Fruit fly (Drosophila melanogaster) whole organism, embryonic: ENCODE results near the gene Rcd5.
A peak's percentile ranks its signal among the peaks of the same experiment; 100 is the strongest.

ENCODE experiments used
- Atf6 ChIP-seq: fragments of 200-800 bp; sonication (Bioruptor generic); IDR thresholded peaks from 2 replicates; pipeline ENCODE4 v1.3.6; 2022; ENCODE audit warnings: missing biosample characterization, missing genetic modification characterization
- Awh ChIP-seq: fragments of 200-800 bp; sonication (Bioruptor generic); IDR thresholded peaks from 2 replicates; pipeline ENCODE4, ENCODE4 v1.3.6; 2022; ENCODE audit warnings: missing biosample characterization, missing genetic modification characterization
- Bteb2 ChIP-seq: fragments of 200-800 bp; sonication (Bioruptor generic); optimal IDR thresholded peaks from 2 replicates; lab custom pipeline; 2016; ENCODE audit warnings: missing biosample characterization, missing genetic modification characterization
- C15 ChIP-seq: fragments of 200-800 bp; sonication (Bioruptor generic); IDR thresholded peaks from 3 replicates; pipeline ENCODE4 v1.3.6; 2022; ENCODE audit warnings: missing biosample characterization, missing genetic modification characterization
- CG10431 ChIP-seq: fragments of 200-800 bp; sonication (Bioruptor generic); optimal IDR thresholded peaks from 3 replicates; lab custom pipeline; 2018; ENCODE audit warnings: missing biosample characterization, mild to moderate bottlenecking, missing genetic modification characterization
- CG11085 ChIP-seq: fragments of 200-800 bp; sonication (Bioruptor generic); IDR thresholded peaks from 2 replicates; pipeline ENCODE4 v1.3.6; 2022; ENCODE audit warnings: missing biosample characterization, missing genetic modification characterization
- CG11398 ChIP-seq: fragments of 200-800 bp; sonication (Bioruptor generic); optimal IDR thresholded peaks from 2 replicates; lab custom pipeline; 2016; ENCODE audit warnings: missing biosample characterization, missing genetic modification characterization
- CG12659 ChIP-seq: fragments of 200-800 bp; sonication (Bioruptor generic); optimal IDR thresholded peaks from 3 replicates; lab custom pipeline; 2017; ENCODE audit warnings: mild to moderate bottlenecking, missing biosample characterization, missing genetic modification reagents, missing genetic modification characterization
- CG12769 ChIP-seq: fragments of 200-800 bp; sonication (Bioruptor generic); optimal IDR thresholded peaks from 2 replicates; lab custom pipeline; 2019; ENCODE audit warnings: missing biosample characterization, mild to moderate bottlenecking, missing genetic modification characterization, moderate library complexity
- CG14667 ChIP-seq: fragments of 200-800 bp; sonication (Bioruptor generic); IDR thresholded peaks from 2 replicates; pipeline ENCODE4 v1.3.6; 2022; ENCODE audit warnings: missing biosample characterization, missing genetic modification characterization
- CG15011 ChIP-seq: fragments of 200-800 bp; sonication (Bioruptor generic); optimal IDR thresholded peaks from 3 replicates; lab custom pipeline; 2018; ENCODE audit warnings: missing biosample characterization, mild to moderate bottlenecking, missing genetic modification characterization
- CG1529 ChIP-seq: fragments of 200-800 bp; sonication (Bioruptor generic); optimal IDR thresholded peaks from 3 replicates; lab custom pipeline; 2018; ENCODE audit warnings: missing biosample characterization, missing genetic modification characterization
- CG15601 ChIP-seq: fragments of 200-800 bp; sonication (Bioruptor generic); optimal IDR thresholded peaks from 3 replicates; lab custom pipeline; 2019; ENCODE audit warnings: missing biosample characterization, mild to moderate bottlenecking, missing genetic modification characterization, moderate library complexity
- CG17568 ChIP-seq: fragments of 200-800 bp; sonication (Bioruptor generic); optimal IDR thresholded peaks from 2 replicates; lab custom pipeline; 2018; ENCODE audit warnings: missing biosample characterization, mild to moderate bottlenecking, missing genetic modification characterization, moderate library complexity
- CG18011 ChIP-seq: fragments of 200-800 bp; sonication (Bioruptor generic); optimal IDR thresholded peaks from 2 replicates; lab custom pipeline; 2017; ENCODE audit warnings: missing biosample characterization, missing genetic modification characterization, mild to moderate bottlenecking, moderate library complexity, missing genotype
- CG2202 ChIP-seq: fragments of 200-800 bp; sonication (Bioruptor generic); optimal IDR thresholded peaks from 2 replicates; lab custom pipeline; 2018; ENCODE audit warnings: missing biosample characterization, mild to moderate bottlenecking, missing genetic modification characterization
- CG2712 ChIP-seq: fragments of 200-800 bp; optimal IDR thresholded peaks from 3 replicates; lab custom pipeline; 2019; ENCODE audit warnings: missing biosample characterization, mild to moderate bottlenecking, missing genetic modification characterization, moderate library complexity
- CG30403 ChIP-seq: fragments of 200-800 bp; sonication (Bioruptor generic); optimal IDR thresholded peaks from 3 replicates; lab custom pipeline; 2016; ENCODE audit warnings: missing biosample characterization, missing genetic modification characterization
- CG3065 ChIP-seq: fragments of 200-800 bp; sonication (Bioruptor generic); optimal IDR thresholded peaks from 2 replicates; lab custom pipeline; 2016; ENCODE audit warnings: missing biosample characterization, missing genetic modification characterization
- CG31441 ChIP-seq: fragments of 200-800 bp; sonication (Bioruptor generic); IDR thresholded peaks from 2 replicates; pipeline ENCODE4 v1.3.6; 2022; ENCODE audit warnings: missing biosample characterization, missing genetic modification characterization
- CG33213 ChIP-seq: fragments of 200-800 bp; sonication (Bioruptor generic); optimal IDR thresholded peaks from 3 replicates; lab custom pipeline; 2016; ENCODE audit warnings: missing biosample characterization, missing genetic modification characterization
- CG4424 ChIP-seq: fragments of 200-800 bp; sonication (Bioruptor generic); optimal IDR thresholded peaks from 3 replicates; lab custom pipeline; 2016; ENCODE audit warnings: missing biosample characterization, missing genetic modification characterization
- CG4617 ChIP-seq: fragments of 200-800 bp; sonication (Bioruptor generic); optimal IDR thresholded peaks from 3 replicates; lab custom pipeline; 2016; ENCODE audit warnings: missing biosample characterization, missing genetic modification characterization, borderline replicate concordance
- CG7357 ChIP-seq: fragments of 200-800 bp; sonication (Bioruptor generic); IDR thresholded peaks from 3 replicates; pipeline ENCODE4 v1.3.6; 2022; ENCODE audit warnings: missing biosample characterization, missing genetic modification characterization
- CG7372 ChIP-seq: fragments of 200-800 bp; sonication (Bioruptor generic); IDR thresholded peaks from 2 replicates; pipeline ENCODE4 v1.3.6; 2022; ENCODE audit warnings: missing biosample characterization, missing genetic modification characterization
- CG7987 ChIP-seq: fragments of 200-800 bp; sonication (Bioruptor generic); optimal IDR thresholded peaks from 2 replicates; lab custom pipeline; 2018; ENCODE audit warnings: missing biosample characterization, mild to moderate bottlenecking, missing genetic modification characterization, moderate library complexity
- CG8089 ChIP-seq: fragments of 200-800 bp; sonication (Bioruptor generic); optimal IDR thresholded peaks from 3 replicates; lab custom pipeline; 2016; ENCODE audit warnings: missing biosample characterization, missing genetic modification characterization
- CG8388 ChIP-seq: fragments of 200-800 bp; sonication (Bioruptor generic); optimal IDR thresholded peaks from 2 replicates; lab custom pipeline; 2019; ENCODE audit warnings: missing biosample characterization, mild to moderate bottlenecking, missing genetic modification characterization, moderate library complexity
- CG9727 ChIP-seq: fragments of 200-800 bp; sonication (Bioruptor generic); optimal IDR thresholded peaks from 3 replicates; lab custom pipeline; 2017; ENCODE audit warnings: missing biosample characterization, mild to moderate bottlenecking, missing genetic modification characterization
- Fer3 ChIP-seq: fragments of 200-800 bp; sonication (Bioruptor generic); optimal IDR thresholded peaks from 2 replicates; lab custom pipeline; 2018; ENCODE audit warnings: missing biosample characterization, mild to moderate bottlenecking, missing genetic modification characterization, moderate library complexity
- Hr3 ChIP-seq: fragments of 200-800 bp; sonication (Bioruptor generic); optimal IDR thresholded peaks from 3 replicates; lab custom pipeline; 2016; ENCODE audit warnings: missing biosample characterization, missing genetic modification characterization
- Max ChIP-seq: fragments of 200-800 bp; sonication (Bioruptor generic); optimal IDR thresholded peaks from 2 replicates; lab custom pipeline; 2016; ENCODE audit warnings: missing biosample characterization, mild to moderate bottlenecking, missing genetic modification characterization
- Meics ChIP-seq: fragments of 200-800 bp; sonication (Bioruptor generic); optimal IDR thresholded peaks from 2 replicates; lab custom pipeline; 2017; ENCODE audit warnings: missing biosample characterization, mild to moderate bottlenecking, missing genetic modification characterization
- Poxn ChIP-seq: fragments of 200-800 bp; sonication (Bioruptor generic); IDR thresholded peaks from 2 replicates; pipeline ENCODE4 v1.3.6; 2022; ENCODE audit warnings: missing biosample characterization, missing genetic modification characterization
- Sry-β ChIP-seq: fragments of 200-800 bp; sonication (Bioruptor generic); optimal IDR thresholded peaks from 2 replicates; lab custom pipeline; 2018; ENCODE audit warnings: missing biosample characterization, mild to moderate bottlenecking, missing genetic modification characterization, moderate library complexity
- Sry-δ ChIP-seq: fragments of 200-800 bp; sonication (Bioruptor generic); optimal IDR thresholded peaks from 2 replicates; lab custom pipeline; 2016; ENCODE audit warnings: missing biosample characterization, missing genetic modification characterization
- bigmax ChIP-seq: fragments of 200-800 bp; sonication (Bioruptor generic); optimal IDR thresholded peaks from 2 replicates; lab custom pipeline; 2018; ENCODE audit warnings: missing biosample characterization, mild to moderate bottlenecking, missing genetic modification characterization
- caup ChIP-seq: fragments of 200-800 bp; sonication (Bioruptor generic); optimal IDR thresholded peaks from 3 replicates; lab custom pipeline; 2017; ENCODE audit warnings: missing biosample characterization, mild to moderate bottlenecking, missing genetic modification characterization, moderate library complexity; ENCODE audit not compliant: severe bottlenecking
- crc ChIP-seq: fragments of 200-800 bp; sonication (Bioruptor generic); optimal IDR thresholded peaks from 2 replicates; lab custom pipeline; 2016; ENCODE audit warnings: missing biosample characterization, missing genetic modification characterization
- da ChIP-seq: fragments of 200-800 bp; sonication (Bioruptor generic); optimal IDR thresholded peaks from 2 replicates; lab custom pipeline; 2016; ENCODE audit warnings: missing biosample characterization, missing genetic modification characterization
- fd96Cb ChIP-seq: fragments of 200-800 bp; sonication (Bioruptor generic); optimal IDR thresholded peaks from 2 replicates; lab custom pipeline; 2018; ENCODE audit warnings: missing biosample characterization, mild to moderate bottlenecking, missing genetic modification characterization, moderate library complexity
- gt ChIP-seq: fragments of 200-800 bp; sonication (Bioruptor generic); IDR thresholded peaks from 2 replicates; pipeline ENCODE4 v1.3.6; 2022; ENCODE audit warnings: missing biosample characterization, missing genetic modification characterization
- jigr1 ChIP-seq: fragments of 200-800 bp; sonication (Bioruptor generic); IDR thresholded peaks from 3 replicates; pipeline ENCODE4 v1.3.6; 2022; ENCODE audit warnings: missing biosample characterization, missing genetic modification characterization
- lmd ChIP-seq: fragments of 200-800 bp; sonication (Bioruptor generic); IDR thresholded peaks from 2 replicates; pipeline ENCODE4 v1.3.6; 2022; ENCODE audit warnings: missing biosample characterization, missing genetic modification characterization
- luna ChIP-seq: fragments of 200-800 bp; sonication (Bioruptor generic); optimal IDR thresholded peaks from 2 replicates; lab custom pipeline; 2016; ENCODE audit warnings: missing biosample characterization, missing genetic modification characterization
- psq ChIP-seq: fragments of 200-800 bp; sonication (Bioruptor generic); optimal IDR thresholded peaks from 2 replicates; lab custom pipeline; 2017; ENCODE audit warnings: missing biosample characterization, missing genetic modification characterization
- row ChIP-seq: fragments of 200-800 bp; sonication (Bioruptor generic); IDR thresholded peaks from 3 replicates; pipeline ENCODE4 v1.3.6; 2022; ENCODE audit warnings: missing biosample characterization, missing genetic modification characterization
- schlank ChIP-seq: fragments of 200-800 bp; sonication (Bioruptor generic); optimal IDR thresholded peaks from 2 replicates; lab custom pipeline; 2018; ENCODE audit warnings: missing biosample characterization, mild to moderate bottlenecking, missing genetic modification characterization
- tup ChIP-seq: fragments of 200-800 bp; sonication (Bioruptor generic); optimal IDR thresholded peaks from 2 replicates; lab custom pipeline; 2016; ENCODE audit warnings: missing biosample characterization, mild to moderate bottlenecking, missing genetic modification characterization, moderate library complexity
- vfl ChIP-seq: fragments of 200-800 bp; sonication (Bioruptor generic); optimal IDR thresholded peaks from 2 replicates; lab custom pipeline; 2016; ENCODE audit warnings: missing biosample characterization, missing genetic modification characterization
- vvl ChIP-seq: fragments of 200-800 bp; sonication (Bioruptor generic); IDR thresholded peaks from 2 replicates; pipeline ENCODE4 v1.3.6; 2022; ENCODE audit warnings: missing biosample characterization, missing genetic modification characterization
- zen ChIP-seq: fragments of 200-800 bp; sonication (Bioruptor generic); optimal IDR thresholded peaks from 3 replicates; lab custom pipeline; 2018; ENCODE audit warnings: missing biosample characterization, mild to moderate bottlenecking, missing genetic modification characterization, moderate library complexity

Rcd5 gene

dm6 chr3L:4000711-4001110, 39.6 kb upstream of the Rcd5 start (continued):
- TF ChIP-seq gt (GFP tag; lab: Robert Waterston, UW) (no peak), CG9727 (GFP tag; lab: Kevin White, UChicago) (peak; percentile 59), CG11398 (no peak), CG15011 (GFP tag; lab: Kevin White, UChicago) (no peak), C15 (no peak), CG8388 (GFP tag; lab: Kevin White, UChicago) (peak; percentile 17), zen (tag; lab: Kevin White, UChicago) (no peak), Poxn (GFP tag; lab: Robert Waterston, UW) (no peak), CG3065 (GFP tag; lab: Kevin White, UChicago) (no peak), CG18011 (GFP tag; lab: Kevin White, UChicago) (peak; percentile 9), Awh (no peak), lmd (GFP tag; lab: Robert Waterston, UW) (no peak), Hr3 (GFP tag; lab: Kevin White, UChicago) (peak; percentile 25), Meics (GFP tag; lab: Kevin White, UChicago) (peak; percentile 57), CG2202 (no peak), vfl (GFP tag; lab: Kevin White, UChicago) (no peak), CG14667 (GFP tag; lab: Robert Waterston, UW) (no peak), CG7357 (no peak), bigmax (GFP tag; lab: Kevin White, UChicago) (no peak), da (GFP tag; lab: Kevin White, UChicago) (no peak), CG17568 (no peak), Atf6 (GFP tag; lab: Robert Waterston, UW) (no peak), CG31441 (GFP tag; lab: Robert Waterston, UW) (peak; percentile 22; the same call in 1 of the 2 replicates), luna (no peak), CG10431 (GFP tag; lab: Kevin White, UChicago) (no peak), caup (GFP tag; lab: Kevin White, UChicago) (peak; percentile 3), CG12659 (peak; percentile 46), Sry-β (no peak), Bteb2 (GFP tag; lab: Kevin White, UChicago) (no peak), fd96Cb (no peak), CG12769 (tag; lab: Kevin White, UChicago) (no peak), vvl (GFP tag; lab: Robert Waterston, UW) (no peak), CG33213 (GFP tag; lab: Kevin White, UChicago) (no peak), jigr1 (GFP tag; lab: Robert Waterston, UW) (no peak), CG7987 (GFP tag; lab: Kevin White, UChicago) (no peak), CG4424 (GFP tag; lab: Kevin White, UChicago) (peak; percentile 9), CG30403 (GFP tag; lab: Kevin White, UChicago) (peak; percentile 33), CG4617 (GFP tag; lab: Kevin White, UChicago) (no peak), tup (no peak), CG11085 (no peak), CG7372 (GFP tag; lab: Robert Waterston, UW) (no peak), schlank (tag; lab: Kevin White, UChicago) (no peak), Max (no peak), CG1529 (GFP tag; lab: Kevin White, UChicago) (no peak), CG8089 (GFP tag; lab: Kevin White, UChicago) (no peak), CG15601 (tag; lab: Kevin White, UChicago) (peak; percentile 17), Fer3 (tag; lab: Kevin White, UChicago) (no peak), row (GFP tag; lab: Robert Waterston, UW) (peak; percentile 62), psq (GFP tag; lab: Kevin White, UChicago) (no peak), CG2712 (tag; lab: Kevin White, UChicago) (peak; percentile 7), Sry-δ (GFP tag; lab: Kevin White, UChicago) (no peak), crc (GFP tag; lab: Kevin White, UChicago) (no peak)
